Worm (Caenorhabditis elegans): Measurements from ENCODE around the gene ZK809.9.

ce11 chrIV:11681905-11682304 lies 16.8 kb downstream of the ZK809.9 start, which contains the start of gene ZK792.4:
- TF ChIP-seq pros-1 (tag; optimal IDR thresholded peaks at IDR 0.05), result no peak
- no peak for TF ChIP-seq pag-3 (tag; optimal IDR thresholded peaks at IDR 0.05; ENCODE audit: borderline replicate concordance)
- TF ChIP-seq pha-4 (tag; optimal IDR thresholded peaks at IDR 0.05), result no peak

All from whole organism, late embryonic.